Worm (Caenorhabditis elegans): Measurements from ENCODE around the gene ftn-1.

- TF ChIP-seq ceh-39 (tag; optimal IDR thresholded peaks at IDR 0.05) = no peak
- TF ChIP-seq elt-3 (tag; optimal IDR thresholded peaks at IDR 0.05) = no peak
- TF ChIP-seq nhr-237 (tag; optimal IDR thresholded peaks at IDR 0.05) = no peak
- TF ChIP-seq pha-4 (tag; optimal IDR thresholded peaks at IDR 0.05) = no peak
- TF ChIP-seq lin-13 (tag; optimal IDR thresholded peaks at IDR 0.05) = no peak
- TF ChIP-seq ztf-11 (tag; optimal IDR thresholded peaks at IDR 0.05) = no peak
- TF ChIP-seq snpc-4 (tag; optimal IDR thresholded peaks at IDR 0.05) = no peak
- no peak for TF ChIP-seq lsy-2 (tag; optimal IDR thresholded peaks at IDR 0.05)
- TF ChIP-seq ceh-83 (GFP tag; optimal IDR thresholded peaks at IDR 0.05) = no peak
- TF ChIP-seq mep-1 (tag; optimal IDR thresholded peaks at IDR 0.05) = no peak
- no peak for TF ChIP-seq blmp-1 (tag; optimal IDR thresholded peaks at IDR 0.05)
- TF ChIP-seq elt-1 (tag; optimal IDR thresholded peaks at IDR 0.05; ENCODE audit: borderline replicate concordance, insufficient read depth) = no peak
- no peak for TF ChIP-seq ces-1 (GFP tag; optimal IDR thresholded peaks at IDR 0.05)
Measured at ce11 chrV:7521304-7521703, 26.1 kb downstream of the ftn-1 start.
